Worm (Caenorhabditis elegans) whole organism, L2 larva: ENCODE measurements around the gene nspd-7.

Experiments
- C34F6.9 ChIP-seq: fragments of 150-350 bp; optimal IDR thresholded peaks from 2 replicates; lab custom pipeline; 2014; ENCODE audit warnings: missing biosample characterization, missing genetic modification characterization
- F13H6.1 ChIP-seq: sonication (generic microtip); optimal IDR thresholded peaks from 2 replicates; lab custom pipeline; 2016; ENCODE audit warnings: missing genetic modification characterization, missing compliant biosample characterization
- Y55F3AM.14 ChIP-seq: fragments of 200-800 bp; sonication (Bioruptor generic); optimal IDR thresholded peaks from 2 replicates; lab custom pipeline; 2018; ENCODE audit warnings: mild to moderate bottlenecking, missing genetic modification characterization, missing compliant biosample characterization
- ZK546.5 ChIP-seq: sonication (generic microtip); optimal IDR thresholded peaks from 2 replicates; lab custom pipeline; 2017; ENCODE audit warnings: missing biosample characterization, missing genetic modification characterization
- alr-1 ChIP-seq: fragments of 150-350 bp; optimal IDR thresholded peaks from 2 replicates; lab custom pipeline; 2014; ENCODE audit warnings: missing biosample characterization, missing genetic modification characterization
- ama-1 ChIP-seq: fragments of 150-350 bp; optimal IDR thresholded peaks from 2 replicates; lab custom pipeline; 2018; ENCODE audit warnings: inconsistent platforms
- ceh-82 ChIP-seq: fragments of 150-350 bp; optimal IDR thresholded peaks from 2 replicates; lab custom pipeline; 2014; ENCODE audit warnings: missing biosample characterization, missing genetic modification characterization
- crh-2 ChIP-seq: sonication (generic microtip); optimal IDR thresholded peaks from 2 replicates; lab custom pipeline; 2017; ENCODE audit warnings: missing biosample characterization, missing genetic modification characterization
- egl-27 ChIP-seq: sonication (generic microtip); optimal IDR thresholded peaks from 3 replicates; lab custom pipeline; 2017; ENCODE audit warnings: missing biosample characterization, missing genetic modification reagents, missing genetic modification characterization
- elt-1 ChIP-seq: fragments of 150-350 bp; optimal IDR thresholded peaks from 2 replicates; lab custom pipeline; 2014; ENCODE audit warnings: missing biosample characterization, missing genetic modification characterization
- fos-1 ChIP-seq: fragments of 150-350 bp; optimal IDR thresholded peaks from 2 replicates; lab custom pipeline; 2014; ENCODE audit warnings: missing biosample characterization, missing genetic modification characterization
- gmeb-1 ChIP-seq: fragments of 150-350 bp; optimal IDR thresholded peaks from 2 replicates; lab custom pipeline; 2014; ENCODE audit warnings: missing biosample characterization, missing genetic modification characterization
- lin-11 ChIP-seq: fragments of 150-350 bp; sonication (generic microtip); optimal IDR thresholded peaks from 2 replicates; lab custom pipeline; 2014; ENCODE audit warnings: missing biosample characterization, missing genetic modification characterization, inconsistent platforms, mixed read lengths
- lin-13 ChIP-seq: fragments of 150-350 bp; optimal IDR thresholded peaks from 2 replicates; lab custom pipeline; 2014; ENCODE audit warnings: missing biosample characterization, missing genetic modification reagents, missing genetic modification characterization
- lin-39 ChIP-seq: fragments of 150-350 bp; optimal IDR thresholded peaks from 2 replicates; lab custom pipeline; 2014; ENCODE audit warnings: missing biosample characterization, missing genetic modification reagents, missing genetic modification characterization
- lsy-2 ChIP-seq, 2 experiments: fragments of 150-350 bp in 1 of 2; sonication (generic microtip) in 1 of 2; optimal IDR thresholded peaks; 2 replicates each; lab custom pipeline; 2014 to 2017; ENCODE audit warnings: missing biosample characterization in 2 of 2, missing genetic modification characterization in 2 of 2
- mab-5 ChIP-seq: fragments of 150-350 bp; optimal IDR thresholded peaks from 2 replicates; lab custom pipeline; 2014; ENCODE audit warnings: missing biosample characterization, missing genetic modification characterization
- mbf-1 ChIP-seq: sonication (generic microtip); optimal IDR thresholded peaks from 2 replicates; lab custom pipeline; 2017; ENCODE audit warnings: missing biosample characterization, missing genetic modification characterization
- mdl-1 ChIP-seq, 2 experiments: fragments of 150-350 bp in 1 of 2; sonication (generic microtip) in 1 of 2; optimal IDR thresholded peaks; 2 replicates each; lab custom pipeline; 2017; ENCODE audit warnings: missing biosample characterization in 2 of 2, missing genetic modification characterization in 2 of 2
- nhr-11 ChIP-seq: fragments of 150-350 bp; optimal IDR thresholded peaks from 2 replicates; lab custom pipeline; 2014; ENCODE audit warnings: missing biosample characterization, missing genetic modification characterization
- nhr-12 ChIP-seq: fragments of 150-350 bp; optimal IDR thresholded peaks from 2 replicates; lab custom pipeline; 2014; ENCODE audit warnings: missing biosample characterization, missing genetic modification characterization
- nhr-129 ChIP-seq: fragments of 150-350 bp; optimal IDR thresholded peaks from 2 replicates; lab custom pipeline; 2014; ENCODE audit warnings: missing biosample characterization, missing genetic modification characterization
- nhr-21 ChIP-seq: fragments of 150-350 bp; optimal IDR thresholded peaks from 2 replicates; lab custom pipeline; 2014; ENCODE audit warnings: missing biosample characterization, missing genetic modification characterization
- nhr-237 ChIP-seq: fragments of 150-350 bp; optimal IDR thresholded peaks from 2 replicates; lab custom pipeline; 2014; ENCODE audit warnings: missing biosample characterization, missing genetic modification characterization
- nhr-25 ChIP-seq: fragments of 150-350 bp; sonication (generic microtip); optimal IDR thresholded peaks from 3 replicates; lab custom pipeline; 2014; ENCODE audit warnings: missing biosample characterization, missing genetic modification characterization
- nhr-6 ChIP-seq: fragments of 150-350 bp; optimal IDR thresholded peaks from 2 replicates; lab custom pipeline; 2014; ENCODE audit warnings: missing biosample characterization, missing genetic modification characterization
- nhr-77 ChIP-seq: fragments of 150-350 bp; optimal IDR thresholded peaks from 2 replicates; lab custom pipeline; 2014; ENCODE audit warnings: missing biosample characterization, missing genetic modification characterization
- peb-1 ChIP-seq: fragments of 150-350 bp; optimal IDR thresholded peaks from 2 replicates; lab custom pipeline; 2014; ENCODE audit warnings: missing biosample characterization, missing genetic modification characterization
- sem-4 ChIP-seq: fragments of 150-350 bp; optimal IDR thresholded peaks from 2 replicates; lab custom pipeline; 2014; ENCODE audit warnings: missing biosample characterization, missing genetic modification reagents, missing genetic modification characterization
- sma-3 ChIP-seq: sonication (generic microtip); optimal IDR thresholded peaks from 2 replicates; lab custom pipeline; 2016; ENCODE audit warnings: missing genetic modification reagents, missing genetic modification characterization, missing compliant biosample characterization
- sma-9 ChIP-seq, 2 experiments: fragments of 150-350 bp in 1 of 2; sonication (generic microtip) in 1 of 2; optimal IDR thresholded peaks; 2 replicates each; lab custom pipeline; 2014 to 2016; ENCODE audit warnings: missing genetic modification characterization in 2 of 2, mild to moderate bottlenecking in 1 of 2, missing biosample characterization in 1 of 2, missing compliant biosample characterization in 1 of 2, missing genetic modification reagents in 1 of 2, moderate library complexity in 1 of 2
- snpc-4 ChIP-seq: fragments of 150-350 bp; optimal IDR thresholded peaks from 2 replicates; lab custom pipeline; 2014; ENCODE audit warnings: missing biosample characterization, missing genetic modification characterization
- unc-39 ChIP-seq: fragments of 150-350 bp; optimal IDR thresholded peaks from 2 replicates; lab custom pipeline; 2014; ENCODE audit warnings: missing biosample characterization, missing genetic modification characterization
- unc-55 ChIP-seq: fragments of 150-350 bp; sonication (generic microtip); optimal IDR thresholded peaks from 3 replicates; lab custom pipeline; 2014; ENCODE audit warnings: missing biosample characterization, missing genetic modification reagents, missing genetic modification characterization
- unc-62 ChIP-seq: fragments of 150-350 bp; optimal IDR thresholded peaks from 2 replicates; lab custom pipeline; 2014; ENCODE audit warnings: missing biosample characterization, missing genetic modification reagents, missing genetic modification characterization
- zag-1 ChIP-seq: fragments of 150-350 bp; optimal IDR thresholded peaks from 2 replicates; lab custom pipeline; 2014; ENCODE audit warnings: missing biosample characterization, missing genetic modification characterization
- ztf-1 ChIP-seq: fragments of 200-800 bp; sonication (Bioruptor generic); conservative IDR thresholded peaks from 2 replicates; pipeline ENCODE4 v1.3.6; 2022; ENCODE audit warnings: missing genetic modification characterization, missing compliant biosample characterization
- ztf-4 ChIP-seq: fragments of 150-350 bp; optimal IDR thresholded peaks from 2 replicates; lab custom pipeline; 2014; ENCODE audit warnings: missing biosample characterization, missing genetic modification characterization

nspd-7 gene

DNA sequence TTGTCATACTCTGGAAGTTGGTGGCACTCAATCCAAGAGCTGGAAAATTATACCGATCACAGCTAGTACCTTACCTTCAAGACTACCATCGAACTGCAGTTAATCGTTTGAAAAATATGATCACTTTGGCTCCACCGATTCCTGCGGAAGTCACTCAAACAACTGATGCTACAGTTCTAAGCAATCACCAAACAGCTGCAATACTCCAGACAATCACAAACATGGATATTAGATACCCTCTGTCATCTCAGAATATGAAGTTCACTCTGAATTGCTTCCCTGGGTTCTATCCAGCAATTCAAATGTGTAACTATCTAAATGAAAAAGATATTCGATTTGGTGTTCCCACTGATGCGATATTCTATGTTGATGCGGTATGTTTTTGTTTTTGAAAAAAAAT, 19.6 kb upstream of the nspd-7 start:
- no peak for TF ChIP-seq unc-55 (GFP tag; lab: Kevin White, UChicago)
- no peak for TF ChIP-seq lin-11
- TF ChIP-seq nhr-12 (tag; lab: Kevin White, UChicago) = no peak
- no peak for TF ChIP-seq ZK546.5 (tag; lab: Kevin White, UChicago)
- no peak for TF ChIP-seq ama-1 (lab: Kevin White, UChicago)
- TF ChIP-seq nhr-237 (tag; lab: Kevin White, UChicago) = no peak
- no peak for TF ChIP-seq crh-2 (tag; lab: Kevin White, UChicago)

DNA sequence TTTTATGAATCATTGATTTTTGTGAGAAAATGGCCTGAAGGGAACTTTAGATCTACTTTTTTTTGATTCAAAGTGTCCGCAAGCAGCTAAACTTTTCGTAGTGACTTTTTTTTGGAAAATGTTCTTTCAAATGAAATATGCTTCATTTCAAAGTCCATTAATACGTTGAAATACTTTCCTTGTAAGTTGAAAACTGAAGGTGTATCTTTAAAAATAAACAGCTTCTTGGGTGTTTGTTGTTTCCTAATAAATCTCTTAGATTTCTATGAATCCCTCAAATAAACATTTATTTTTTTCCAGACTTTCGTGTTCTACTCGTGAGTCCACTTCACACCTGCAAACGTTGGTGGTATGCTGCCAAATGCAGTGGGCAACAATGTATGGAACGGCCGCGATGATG, 17.7 kb upstream of the nspd-7 start, which contains the start of gene ebax-1:
Gene ebax-1, plus strand, starts transcription at position 301 of the 400 bp plus-strand sequence.
- TF ChIP-seq nhr-11 (no peak), nhr-25 (no peak), nhr-21 (tag; lab: Kevin White, UChicago) (no peak), nhr-237 (tag; lab: Kevin White, UChicago) (no peak), lin-39 (tag; lab: Kevin White, UChicago) (no peak), mab-5 (tag; lab: Kevin White, UChicago) (no peak), egl-27 (tag; lab: Kevin White, UChicago) (no peak), unc-55 (GFP tag; lab: Kevin White, UChicago) (no peak), nhr-6 (tag; lab: Kevin White, UChicago) (no peak), peb-1 (tag; lab: Kevin White, UChicago) (no peak), unc-62 (GFP tag; lab: Kevin White, UChicago) (no peak)

DNA sequence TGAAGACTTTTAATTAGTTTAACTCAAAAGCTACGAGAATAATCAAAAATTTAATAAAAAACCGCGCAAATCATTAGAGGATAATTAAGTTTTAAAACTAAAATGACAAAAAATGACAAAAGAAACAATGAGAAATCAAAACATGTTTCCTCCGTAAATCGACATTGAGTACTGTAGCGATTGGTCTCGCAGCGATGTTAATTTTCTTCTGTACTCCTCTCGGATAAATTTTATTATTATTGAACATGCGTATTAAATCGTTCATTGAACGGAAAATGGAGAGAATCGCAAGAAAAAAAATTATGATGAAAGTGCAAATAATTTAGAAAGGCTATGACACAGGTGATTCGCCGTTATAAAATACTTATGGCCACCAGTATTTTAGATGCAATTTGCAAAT, 16.3 kb upstream of the nspd-7 start:
- TF ChIP-seq ZK546.5 (tag; lab: Kevin White, UChicago) (no peak), crh-2 (tag; lab: Kevin White, UChicago) (no peak), ztf-4 (tag; lab: Kevin White, UChicago) (no peak), sma-9 (GFP tag; optimal IDR thresholded peaks at IDR 0.05; lab: Kevin White, UChicago) (no peak), sma-9 (tag; optimal IDR thresholded peaks at IDR 0.05; lab: Kevin White, UChicago) (no peak), unc-55 (GFP tag; lab: Kevin White, UChicago) (no peak), lsy-2 (tag; optimal IDR thresholded peaks at IDR 0.05; lab: Kevin White, UChicago) (peak in 1 of 2 experiments; percentile 20), ztf-1 (no peak), unc-39 (no peak)

DNA sequence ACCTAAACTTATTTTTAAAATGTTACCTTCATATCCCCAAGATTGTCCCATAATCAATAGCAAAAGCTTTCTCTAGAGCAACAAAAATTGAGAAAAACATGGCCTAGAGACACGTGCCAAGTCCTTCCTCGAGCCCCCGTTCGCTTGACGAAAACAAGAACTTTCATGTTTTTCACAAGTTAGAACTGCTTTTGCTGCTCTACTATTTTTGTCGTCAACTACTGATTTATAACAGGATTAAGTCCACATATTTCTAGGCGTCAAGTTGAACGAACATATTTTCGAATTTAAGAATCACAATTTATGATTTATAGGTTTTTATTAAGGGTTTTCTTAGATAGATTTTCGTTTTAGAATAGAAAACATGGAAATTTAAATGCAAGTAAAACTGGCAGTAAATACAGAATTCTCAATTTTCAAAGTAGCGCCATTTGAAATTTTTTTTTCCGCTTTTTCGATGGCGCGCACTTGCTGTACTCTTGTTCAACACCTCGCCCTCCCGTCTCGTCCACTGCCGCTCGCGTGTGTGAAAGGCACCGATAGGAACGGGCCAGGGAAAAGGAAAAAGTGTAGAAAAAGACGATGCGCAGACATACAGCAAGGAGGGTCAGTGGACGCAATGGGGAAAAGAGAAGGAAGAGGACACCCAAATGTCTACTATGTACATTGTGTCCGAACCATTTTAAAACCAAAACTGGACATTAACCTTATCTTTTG, 15.4 kb upstream of the nspd-7 start, which contains the start of gene rad-51:
Gene rad-51, minus strand, starts transcription at position 51 of the 717 bp plus-strand sequence.
- TF ChIP-seq sma-3 (GFP tag; lab: Kevin White, UChicago) (no peak), sma-9 (GFP tag; optimal IDR thresholded peaks at IDR 0.05; lab: Kevin White, UChicago) (peak; percentile 9), sma-9 (tag; optimal IDR thresholded peaks at IDR 0.05; lab: Kevin White, UChicago) (no peak), alr-1 (tag; lab: Kevin White, UChicago) (no peak), ama-1 (lab: Kevin White, UChicago) (no peak), ceh-82 (tag; lab: Kevin White, UChicago) (no peak), mdl-1 (tag; optimal IDR thresholded peaks at IDR 0.05; lab: Kevin White, UChicago) (peak in 1 of 2 experiments; percentile 43), nhr-129 (peak; percentile 80), nhr-21 (tag; lab: Kevin White, UChicago) (peak; percentile 17), nhr-25 (peak; percentile 29), lin-11 (peak; percentile 46), elt-1 (tag; lab: Kevin White, UChicago) (no peak), F13H6.1 (no peak), mbf-1 (tag; lab: Kevin White, UChicago) (no peak), lin-13 (GFP tag; lab: Kevin White, UChicago) (peak; percentile 53), C34F6.9 (tag; lab: Kevin White, UChicago) (peak; percentile 75), unc-55 (GFP tag; lab: Kevin White, UChicago) (peak; percentile 52), Y55F3AM.14 (GFP tag; lab: Kevin White, UChicago) (no peak), zag-1 (tag; lab: Kevin White, UChicago) (peak; percentile 41), sem-4 (no peak), crh-2 (tag; lab: Kevin White, UChicago) (peak; percentile 92), nhr-11 (no peak), snpc-4 (tag; lab: Kevin White, UChicago) (no peak), lsy-2 (tag; optimal IDR thresholded peaks at IDR 0.05; lab: Kevin White, UChicago) (peak in 1 of 2 experiments; percentile 59), fos-1 (tag; lab: Kevin White, UChicago) (peak; percentile 65), nhr-77 (tag; lab: Kevin White, UChicago) (no peak), nhr-237 (tag; lab: Kevin White, UChicago) (no peak), gmeb-1 (tag; lab: Kevin White, UChicago) (peak; percentile 74)
